Fruit fly (Drosophila melanogaster): ENCODE measurements around the gene CG15239.

The CG15239 gene

dm6 chrX:3887606-3888216 lies 3.7 kb downstream of the CG15239 start:
- TF ChIP-seq sqz (GFP tag; optimal IDR thresholded peaks at IDR 0.05) (peak; percentile 50), Med (GFP tag) (peak; percentile 51), z (GFP tag; IDR thresholded peaks at IDR 0.05) (peak; percentile 74; the same call in 2 of the 3 replicates), CG32532 (GFP tag; IDR thresholded peaks at IDR 0.05) (no peak), cg (GFP tag; optimal IDR thresholded peaks at IDR 0.05) (peak; percentile 3), CG31365 (tag; optimal IDR thresholded peaks at IDR 0.05) (no peak), CG7271 (tag; optimal IDR thresholded peaks at IDR 0.05) (no peak), bowl (GFP tag; IDR thresholded peaks at IDR 0.05) (no peak), Blimp-1 (GFP tag; optimal IDR thresholded peaks at IDR 0.05) (peak; percentile 84), CG5180 (GFP tag; optimal IDR thresholded peaks at IDR 0.05) (peak; percentile 95), Hmr (GFP tag; optimal IDR thresholded peaks at IDR 0.05) (no peak), crol (GFP tag; IDR thresholded peaks at IDR 0.05) (0 out of 2 replicates have a peak, but pooled peaks have one; percentile 14)

- TF ChIP-seq CG7372 (GFP tag; IDR thresholded peaks at IDR 0.05) (peak; percentile 64), CG7271 (tag; optimal IDR thresholded peaks at IDR 0.05) (no peak), mld (GFP tag; IDR thresholded peaks at IDR 0.05; ENCODE audit: partially characterized antibody) (no peak), Ets65A (GFP tag) (peak; percentile 70), CG9797 (GFP tag; optimal IDR thresholded peaks at IDR 0.05) (no peak), lilli (GFP tag; optimal IDR thresholded peaks at IDR 0.05) (no peak)
Observed at dm6 chrX:3901926-3902325, 18.0 kb downstream of the CG15239 start.

dm6 chrX:3928520-3928919 lies 44.6 kb downstream of the CG15239 start:
- peak; percentile 23 for TF ChIP-seq Fer1 (GFP tag; optimal IDR thresholded peaks at IDR 0.05)
- no peak for TF ChIP-seq CG12299 (tag; optimal IDR thresholded peaks at IDR 0.05)
- no peak for TF ChIP-seq nerfin-2 (GFP tag; IDR thresholded peaks at IDR 0.05; ENCODE audit: partially characterized antibody)
- TF ChIP-seq CG12104 (GFP tag; optimal IDR thresholded peaks at IDR 0.05): no peak
- peak; percentile 29 for TF ChIP-seq CG7839 (tag; optimal IDR thresholded peaks at IDR 0.05)
- no peak for TF ChIP-seq Dip2 (GFP tag; IDR thresholded peaks at IDR 0.05)
- no peak for TF ChIP-seq gcm2 (GFP tag; optimal IDR thresholded peaks at IDR 0.05)
- no peak for TF ChIP-seq CoRest (tag; optimal IDR thresholded peaks at IDR 0.05)
- no peak for TF ChIP-seq Six4 (GFP tag; optimal IDR thresholded peaks at IDR 0.05)
- no peak for TF ChIP-seq mam (GFP tag; optimal IDR thresholded peaks at IDR 0.05)
- 0 out of 2 replicates have a peak, but pooled peaks have one; percentile 40 for TF ChIP-seq CG11247 (GFP tag; IDR thresholded peaks at IDR 0.05)
- no peak for TF ChIP-seq Sox100B (GFP tag; optimal IDR thresholded peaks at IDR 0.05)
- TF ChIP-seq ac (GFP tag; optimal IDR thresholded peaks at IDR 0.05): no peak
- TF ChIP-seq Rfx (GFP tag; IDR thresholded peaks at IDR 0.05): 0 out of 2 replicates have a peak, but pooled peaks have one; percentile 20
- TF ChIP-seq CG17829 (tag; optimal IDR thresholded peaks at IDR 0.05): no peak
- no peak for TF ChIP-seq Pdp1 (GFP tag; optimal IDR thresholded peaks at IDR 0.05)
- TF ChIP-seq CG33557 (GFP tag; optimal IDR thresholded peaks at IDR 0.05): no peak
- no peak for TF ChIP-seq Chrac-16 (GFP tag; optimal IDR thresholded peaks at IDR 0.05)
- no peak for TF ChIP-seq grn (GFP tag; optimal IDR thresholded peaks at IDR 0.05)
- peak; percentile 27 for TF ChIP-seq sens (GFP tag)
- 0 out of 3 replicates have a peak, but pooled peaks have one; percentile 12 for TF ChIP-seq row (GFP tag; IDR thresholded peaks at IDR 0.05)
- no peak for TF ChIP-seq CG8924 (tag; optimal IDR thresholded peaks at IDR 0.05)
- no peak for TF ChIP-seq Dek (tag; optimal IDR thresholded peaks at IDR 0.05)
- no peak for TF ChIP-seq unc-4 (GFP tag; IDR thresholded peaks at IDR 0.05; ENCODE audit: partially characterized antibody)
- peak; percentile 94 for TF ChIP-seq Ets65A (GFP tag)
- no peak for TF ChIP-seq CG10979 (tag; optimal IDR thresholded peaks at IDR 0.05)
- TF ChIP-seq CG17802 (tag; optimal IDR thresholded peaks at IDR 0.05): no peak
- no peak for TF ChIP-seq Tbp (GFP tag; optimal IDR thresholded peaks at IDR 0.05)
- 0 out of 2 replicates have a peak, but pooled peaks have one; percentile 17 for TF ChIP-seq esg (GFP tag; conservative IDR thresholded peaks at IDR 0.05)
- peak; percentile 15 for TF ChIP-seq CG11504 (tag; optimal IDR thresholded peaks at IDR 0.05)
- peak; percentile 17 for TF ChIP-seq Meics (GFP tag; optimal IDR thresholded peaks at IDR 0.05)
